Worm (Caenorhabditis elegans): ENCODE measurements around the gene npr-1.
A peak's percentile ranks its signal among the peaks of the same experiment; 100 is the strongest.

npr-1 gene

ce11 chrX:4769885-4770284 lies at the start of gene npr-1:
npr-1 (minus strand) TSS chrX:4769985.
- no peak for TF ChIP-seq K02D7.2 (tag; optimal IDR thresholded peaks at IDR 0.05)

DNA sequence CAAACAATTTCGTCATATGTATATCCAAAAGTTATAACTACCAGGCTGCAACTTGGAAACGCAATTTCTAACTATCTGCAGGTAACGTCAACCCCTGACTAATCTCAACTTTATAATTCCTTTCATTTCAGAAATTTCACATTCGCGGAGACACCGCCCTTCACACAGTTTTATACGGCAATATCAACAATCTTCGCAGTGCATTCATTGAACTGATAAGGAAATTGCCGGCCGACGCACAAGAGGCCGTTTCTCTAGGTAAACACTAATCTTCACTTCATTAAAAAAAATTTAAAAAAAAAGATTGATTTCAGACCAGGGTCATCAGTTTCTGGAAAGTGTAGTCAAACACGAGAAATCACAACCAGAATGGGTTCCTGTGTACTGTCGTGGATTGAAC lies 49.1 kb upstream of the npr-1 start:
- TF ChIP-seq K02D7.2 (tag; optimal IDR thresholded peaks at IDR 0.05) (no peak), elt-2 (tag; optimal IDR thresholded peaks at IDR 0.05) (peak; percentile 37), ceh-30 (tag; optimal IDR thresholded peaks at IDR 0.05) (no peak)

ce11 chrX:4818252-4818651 lies 48.5 kb upstream of the npr-1 start, which contains the start of gene R08E3.3:
R08E3.3 (plus strand) TSS chrX:4818593.
- TF ChIP-seq nfya-1 (tag; optimal IDR thresholded peaks at IDR 0.05), result peak; percentile 36
- no peak for TF ChIP-seq unc-86 (tag; optimal IDR thresholded peaks at IDR 0.05)
- no peak for TF ChIP-seq ceh-22 (tag; optimal IDR thresholded peaks at IDR 0.05)
- no peak for TF ChIP-seq C38D4.7 (GFP tag; optimal IDR thresholded peaks at IDR 0.05)
- peak; percentile 16 for TF ChIP-seq elt-2 (tag; optimal IDR thresholded peaks at IDR 0.05)

- TF ChIP-seq sdc-2 (tag; optimal IDR thresholded peaks at IDR 0.05), result peak; percentile 13
- no peak for TF ChIP-seq fkh-10 (GFP tag; optimal IDR thresholded peaks at IDR 0.05)
- TF ChIP-seq lin-11 (tag; optimal IDR thresholded peaks at IDR 0.05), result no peak
- TF ChIP-seq dve-1 (tag; optimal IDR thresholded peaks at IDR 0.05), result no peak
- no peak for TF ChIP-seq ets-4 (tag; optimal IDR thresholded peaks at IDR 0.05)
- TF ChIP-seq ceh-22 (tag; optimal IDR thresholded peaks at IDR 0.05), result no peak
- TF ChIP-seq Y22D7AL.16 (tag; optimal IDR thresholded peaks at IDR 0.05), result peak; percentile 17
- TF ChIP-seq hlh-8 (tag; optimal IDR thresholded peaks at IDR 0.05), result no peak
- TF ChIP-seq fkh-6 (tag; optimal IDR thresholded peaks at IDR 0.05), result no peak
- no peak for TF ChIP-seq hlh-6 (tag; optimal IDR thresholded peaks at IDR 0.05)
- TF ChIP-seq K02D7.2 (tag; optimal IDR thresholded peaks at IDR 0.05), result no peak
- peak; percentile 59 for TF ChIP-seq ztf-16 (tag; optimal IDR thresholded peaks at IDR 0.05)
- peak; percentile 49 for TF ChIP-seq ref-2 (tag; optimal IDR thresholded peaks at IDR 0.05)
- TF ChIP-seq elt-4 (tag; optimal IDR thresholded peaks at IDR 0.05), result no peak
- no peak for TF ChIP-seq ceh-6 (GFP tag; optimal IDR thresholded peaks at IDR 0.05)
- TF ChIP-seq zip-5 (tag; optimal IDR thresholded peaks at IDR 0.05), result no peak
- TF ChIP-seq dmd-4 (tag; optimal IDR thresholded peaks at IDR 0.05; ENCODE audit: borderline replicate concordance), result no peak
- TF ChIP-seq K09A11.1 (tag; optimal IDR thresholded peaks at IDR 0.05; ENCODE audit: insufficient read depth), result no peak
- no peak for TF ChIP-seq ceh-34 (tag; optimal IDR thresholded peaks at IDR 0.05)
- TF ChIP-seq ama-1 (optimal IDR thresholded peaks at IDR 0.05), result no peak
- TF ChIP-seq ceh-45 (GFP tag; IDR thresholded peaks at IDR 0.05), result no peak
- no peak for TF ChIP-seq syd-9 (tag; optimal IDR thresholded peaks at IDR 0.05)
- TF ChIP-seq hlh-13 (GFP tag; optimal IDR thresholded peaks at IDR 0.05), result no peak
Measured at ce11 chrX:4813115-4813732, 43.4 kb upstream of the npr-1 start.

ce11 chrX:4811242-4811641 lies 41.5 kb upstream of the npr-1 start, which contains the start of gene ztf-16:
ztf-16 (minus strand) TSS chrX:4811540.
- TF ChIP-seq ceh-45 (GFP tag; IDR thresholded peaks at IDR 0.05), result no peak
- no peak for TF ChIP-seq sdc-2 (tag; optimal IDR thresholded peaks at IDR 0.05)
- no peak for TF ChIP-seq ceh-6 (GFP tag; optimal IDR thresholded peaks at IDR 0.05)
- no peak for TF ChIP-seq dve-1 (tag; optimal IDR thresholded peaks at IDR 0.05)
- no peak for TF ChIP-seq fkh-6 (tag; optimal IDR thresholded peaks at IDR 0.05)
- no peak for TF ChIP-seq ceh-34 (tag; optimal IDR thresholded peaks at IDR 0.05)
- TF ChIP-seq tbx-2 (tag; optimal IDR thresholded peaks at IDR 0.05), result no peak

DNA sequence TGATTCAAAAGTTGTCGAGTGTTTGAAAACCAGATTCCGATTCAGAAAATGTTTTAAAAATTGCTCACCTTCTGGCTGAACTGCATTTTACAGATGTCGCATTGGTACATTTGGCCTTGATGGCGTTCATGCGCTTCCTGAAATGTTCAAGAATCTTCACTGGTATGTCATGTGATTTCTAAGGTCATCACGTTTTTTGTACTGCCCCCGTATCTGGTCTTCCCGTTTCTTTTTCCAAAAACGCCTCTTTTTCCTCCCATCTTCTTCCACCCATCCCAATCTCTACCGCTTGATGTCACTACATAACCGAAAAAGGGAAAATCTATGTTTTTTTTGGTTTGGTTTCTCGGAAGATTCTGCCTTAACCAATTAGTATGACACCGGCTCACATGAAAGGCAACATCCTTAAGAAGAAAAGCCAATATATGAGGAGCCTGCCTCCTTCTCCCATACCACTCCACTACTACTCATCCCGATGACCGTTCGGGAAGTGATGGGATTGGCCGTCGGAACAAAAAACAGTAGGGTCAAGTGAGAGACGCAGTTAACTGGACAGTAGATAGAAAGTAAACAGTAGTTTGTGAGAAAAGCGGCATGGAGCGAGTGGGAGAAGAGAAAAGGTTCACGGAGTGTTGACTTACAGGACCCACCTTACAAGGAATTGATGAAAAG lies 40.1 kb upstream of the npr-1 start:
- TF ChIP-seq hlh-30 (tag; optimal IDR thresholded peaks at IDR 0.05; ENCODE audit: insufficient read depth) (peak; percentile 59), pax-1 (tag; optimal IDR thresholded peaks at IDR 0.05) (no peak), ztf-16 (tag; optimal IDR thresholded peaks at IDR 0.05) (peak; percentile 63)
